Fruit fly (Drosophila melanogaster) whole organism, prepupa: ENCODE measurements around the gene CG31952.

Source experiments
- Blimp-1 ChIP-seq: fragments of 200-800 bp; sonication (Bioruptor generic); optimal IDR thresholded peaks from 3 replicates; lab custom pipeline; 2017; ENCODE audit warnings: missing biosample characterization, missing genetic modification characterization, mild to moderate bottlenecking, moderate library complexity, missing genetic modification reagents
- CG10631 ChIP-seq: fragments of 200-800 bp; sonication (Bioruptor generic); optimal IDR thresholded peaks from 2 replicates; lab custom pipeline; 2016; ENCODE audit warnings: missing biosample characterization, missing genetic modification characterization
- CG10669 ChIP-seq: fragments of 200-800 bp; sonication (Bioruptor generic); optimal IDR thresholded peaks from 3 replicates; lab custom pipeline; 2018; ENCODE audit warnings: missing biosample characterization, mild to moderate bottlenecking, missing genetic modification characterization, moderate library complexity
- CG11294 ChIP-seq: fragments of 200-800 bp; sonication (Bioruptor generic); IDR thresholded peaks from 2 replicates; pipeline ENCODE4 v1.3.6; 2022; ENCODE audit warnings: missing biosample characterization, missing genetic modification characterization
- CG11902 ChIP-seq: fragments of 200-800 bp; sonication (Bioruptor generic); optimal IDR thresholded peaks from 3 replicates; lab custom pipeline; 2016; ENCODE audit warnings: missing biosample characterization, missing genetic modification characterization
- CG15336 ChIP-seq: fragments of 200-800 bp; sonication (Bioruptor generic); IDR thresholded peaks from 2 replicates; pipeline ENCODE4 v1.3.6; 2022; ENCODE audit warnings: missing biosample characterization, missing genetic modification characterization
- CG1621 ChIP-seq: fragments of 200-800 bp; sonication (Bioruptor generic); optimal IDR thresholded peaks from 3 replicates; lab custom pipeline; 2018; ENCODE audit warnings: missing biosample characterization, mild to moderate bottlenecking, missing genetic modification characterization
- CG16779 ChIP-seq: fragments of 200-800 bp; sonication (Bioruptor generic); optimal IDR thresholded peaks from 3 replicates; lab custom pipeline; 2017; ENCODE audit warnings: missing biosample characterization, mild to moderate bottlenecking, missing genetic modification characterization
- CG31627 ChIP-seq: fragments of 200-800 bp; sonication (Bioruptor generic); optimal IDR thresholded peaks from 3 replicates; lab custom pipeline; 2016; ENCODE audit warnings: missing biosample characterization, missing genetic modification characterization
- CG32006 ChIP-seq: fragments of 200-800 bp; sonication (Bioruptor generic); optimal IDR thresholded peaks from 3 replicates; lab custom pipeline; 2017; ENCODE audit warnings: missing biosample characterization, mild to moderate bottlenecking, missing genetic modification characterization
- CG34406 ChIP-seq: fragments of 200-800 bp; sonication (Bioruptor generic); optimal IDR thresholded peaks from 3 replicates; lab custom pipeline; 2016; ENCODE audit warnings: missing biosample characterization, missing genetic modification characterization
- CG3919 ChIP-seq: fragments of 200-800 bp; sonication (Bioruptor generic); optimal IDR thresholded peaks from 3 replicates; lab custom pipeline; 2016; ENCODE audit warnings: missing biosample characterization, missing genetic modification characterization
- CG4318 ChIP-seq: fragments of 200-800 bp; sonication (Bioruptor generic); optimal IDR thresholded peaks from 3 replicates; lab custom pipeline; 2017; ENCODE audit warnings: missing biosample characterization, mild to moderate bottlenecking, missing genetic modification characterization
- CG6163 ChIP-seq: fragments of 200-800 bp; sonication (Bioruptor generic); IDR thresholded peaks from 3 replicates; pipeline ENCODE4 v1.3.6; 2022; ENCODE audit warnings: missing biosample characterization, missing genetic modification characterization
- CG6276 ChIP-seq: fragments of 200-800 bp; sonication (Bioruptor generic); optimal IDR thresholded peaks from 2 replicates; lab custom pipeline; 2017; ENCODE audit warnings: missing biosample characterization, mild to moderate bottlenecking, missing genetic modification characterization
- CG6792 ChIP-seq: fragments of 200-800 bp; sonication (Bioruptor generic); optimal IDR thresholded peaks from 3 replicates; lab custom pipeline; 2016; ENCODE audit warnings: missing biosample characterization, missing genetic modification characterization
- CG6808 ChIP-seq: fragments of 200-800 bp; sonication (Bioruptor generic); optimal IDR thresholded peaks from 3 replicates; lab custom pipeline; 2017; ENCODE audit warnings: missing biosample characterization, missing genetic modification characterization, mild to moderate bottlenecking, moderate library complexity, missing genetic modification reagents
- CG6854 ChIP-seq: fragments of 200-800 bp; sonication (Bioruptor generic); optimal IDR thresholded peaks from 2 replicates; lab custom pipeline; 2017; ENCODE audit warnings: missing biosample characterization, mild to moderate bottlenecking, missing genetic modification characterization
- CG7368 ChIP-seq: fragments of 200-800 bp; sonication (Bioruptor generic); optimal IDR thresholded peaks from 3 replicates; lab custom pipeline; 2016; ENCODE audit warnings: missing biosample characterization, missing genetic modification characterization
- CG8319 ChIP-seq: fragments of 200-800 bp; sonication (Bioruptor generic); optimal IDR thresholded peaks from 3 replicates; lab custom pipeline; 2016; ENCODE audit warnings: missing biosample characterization, missing genetic modification characterization
- CG9139 ChIP-seq: fragments of 200-800 bp; sonication (Bioruptor generic); optimal IDR thresholded peaks from 3 replicates; lab custom pipeline; 2017; ENCODE audit warnings: missing biosample characterization, mild to moderate bottlenecking, missing genetic modification characterization
- Eip75B ChIP-seq: fragments of 200-800 bp; sonication (Bioruptor generic); optimal IDR thresholded peaks from 3 replicates; lab custom pipeline; 2016; ENCODE audit warnings: missing biosample characterization, missing genetic modification characterization
- Eip93F ChIP-seq: fragments of 200-800 bp; sonication (Bioruptor generic); optimal IDR thresholded peaks from 2 replicates; lab custom pipeline; 2016; ENCODE audit warnings: missing biosample characterization, mild to moderate bottlenecking, missing genetic modification characterization
- Ets96B ChIP-seq: fragments of 200-800 bp; optimal IDR thresholded peaks from 2 replicates; lab custom pipeline; 2019; ENCODE audit warnings: missing biosample characterization, mild to moderate bottlenecking, missing genetic modification characterization, moderate library complexity
- Gug ChIP-seq: fragments of 200-800 bp; sonication (Bioruptor generic); IDR thresholded peaks from 2 replicates; pipeline ENCODE4 v1.3.6; 2022; ENCODE audit warnings: missing biosample characterization, missing genetic modification characterization
- Hr38 ChIP-seq: sonication (Bioruptor generic); optimal IDR thresholded peaks from 2 replicates; lab custom pipeline; 2016; ENCODE audit warnings: missing biosample characterization, missing genetic modification characterization
- Hr39 ChIP-seq: fragments of 200-800 bp; sonication (Bioruptor generic); optimal IDR thresholded peaks from 2 replicates; lab custom pipeline; 2016; ENCODE audit warnings: missing biosample characterization, missing genetic modification characterization
- Hr4 ChIP-seq: fragments of 200-800 bp; sonication (Bioruptor generic); optimal IDR thresholded peaks from 3 replicates; lab custom pipeline; 2016; ENCODE audit warnings: missing biosample characterization, missing genetic modification characterization
- Lpt ChIP-seq: fragments of 200-800 bp; sonication (Bioruptor generic); optimal IDR thresholded peaks from 3 replicates; lab custom pipeline; 2016; ENCODE audit warnings: missing biosample characterization, missing genetic modification characterization
- Met ChIP-seq: fragments of 200-800 bp; sonication (Bioruptor generic); optimal IDR thresholded peaks from 3 replicates; lab custom pipeline; 2016; ENCODE audit warnings: missing biosample characterization, missing genetic modification characterization
- OdsH ChIP-seq: fragments of 200-800 bp; sonication (Bioruptor generic); optimal IDR thresholded peaks from 3 replicates; lab custom pipeline; 2016; ENCODE audit warnings: missing biosample characterization, missing genetic modification characterization
- Smox ChIP-seq: fragments of 200-800 bp; sonication (Bioruptor generic); optimal IDR thresholded peaks from 3 replicates; lab custom pipeline; 2016; ENCODE audit warnings: missing biosample characterization, missing genetic modification characterization
- Sox102F ChIP-seq: fragments of 200-800 bp; sonication (Bioruptor generic); optimal IDR thresholded peaks from 2 replicates; lab custom pipeline; 2016; ENCODE audit warnings: missing biosample characterization, mild to moderate bottlenecking, missing genetic modification characterization
- Sox15 ChIP-seq: fragments of 200-800 bp; sonication (Bioruptor generic); optimal IDR thresholded peaks from 3 replicates; lab custom pipeline; 2016; ENCODE audit warnings: missing biosample characterization, missing genetic modification characterization
- achi ChIP-seq: fragments of 200-800 bp; sonication (Bioruptor generic); optimal IDR thresholded peaks from 3 replicates; lab custom pipeline; 2016; ENCODE audit warnings: missing biosample characterization, missing genetic modification characterization
- dsx ChIP-seq: fragments of 200-800 bp; optimal IDR thresholded peaks from 3 replicates; lab custom pipeline; 2019; ENCODE audit warnings: missing biosample characterization, mild to moderate bottlenecking, missing genetic modification characterization, moderate library complexity; ENCODE audit not compliant: poor library complexity, severe bottlenecking
- eg ChIP-seq: fragments of 200-800 bp; sonication (Bioruptor generic); IDR thresholded peaks from 3 replicates; pipeline ENCODE4 v1.3.6; 2022; ENCODE audit warnings: missing biosample characterization, missing genetic modification characterization
- fd85E ChIP-seq: fragments of 200-800 bp; sonication (Bioruptor generic); optimal IDR thresholded peaks from 3 replicates; lab custom pipeline; 2016; ENCODE audit warnings: missing biosample characterization, missing genetic modification characterization
- lz ChIP-seq: fragments of 200-800 bp; sonication (Bioruptor generic); optimal IDR thresholded peaks from 3 replicates; lab custom pipeline; 2016; ENCODE audit warnings: missing biosample characterization, missing genetic modification characterization
- net ChIP-seq: fragments of 200-800 bp; sonication (Bioruptor generic); optimal IDR thresholded peaks from 3 replicates; lab custom pipeline; 2016; ENCODE audit warnings: missing biosample characterization, missing genetic modification characterization
- pdm3 ChIP-seq: fragments of 200-800 bp; sonication (Bioruptor generic); optimal IDR thresholded peaks from 3 replicates; lab custom pipeline; 2016; ENCODE audit warnings: missing biosample characterization, missing genetic modification characterization
- salr ChIP-seq, 2 experiments: fragments of 200-800 bp; sonication (Bioruptor generic); optimal IDR thresholded peaks; 3 replicates each; lab custom pipeline; 2016 to 2018; ENCODE audit warnings: missing biosample characterization in 2 of 2, missing genetic modification characterization in 2 of 2, mild to moderate bottlenecking in 1 of 2
- spab ChIP-seq: fragments of 200-800 bp; sonication (Bioruptor generic); optimal IDR thresholded peaks from 2 replicates; lab custom pipeline; 2017; ENCODE audit warnings: missing biosample characterization, mild to moderate bottlenecking, missing genetic modification characterization, missing genetic modification reagents
- ss ChIP-seq, 2 experiments: fragments of 200-800 bp; sonication (Bioruptor generic); optimal IDR thresholded peaks; 2 replicates in 1 of 2; 3 replicates in 1 of 2; lab custom pipeline; 2017 to 2018; ENCODE audit warnings: mild to moderate bottlenecking in 2 of 2, missing biosample characterization in 2 of 2, missing genetic modification characterization in 2 of 2, moderate library complexity in 1 of 2
- svp ChIP-seq: fragments of 200-800 bp; sonication (Bioruptor generic); peaks from one replicate; lab custom pipeline; 2016; ENCODE audit warnings: missing biosample characterization, missing genetic modification characterization
- topi ChIP-seq: fragments of 200-800 bp; sonication (Bioruptor generic); optimal IDR thresholded peaks from 3 replicates; lab custom pipeline; 2016; ENCODE audit warnings: missing biosample characterization, missing genetic modification characterization
- vri ChIP-seq: fragments of 200-800 bp; sonication (Bioruptor generic); optimal IDR thresholded peaks from 3 replicates; lab custom pipeline; 2016; ENCODE audit warnings: missing biosample characterization, mild to moderate bottlenecking, missing genetic modification characterization

CG31952 gene

DNA sequence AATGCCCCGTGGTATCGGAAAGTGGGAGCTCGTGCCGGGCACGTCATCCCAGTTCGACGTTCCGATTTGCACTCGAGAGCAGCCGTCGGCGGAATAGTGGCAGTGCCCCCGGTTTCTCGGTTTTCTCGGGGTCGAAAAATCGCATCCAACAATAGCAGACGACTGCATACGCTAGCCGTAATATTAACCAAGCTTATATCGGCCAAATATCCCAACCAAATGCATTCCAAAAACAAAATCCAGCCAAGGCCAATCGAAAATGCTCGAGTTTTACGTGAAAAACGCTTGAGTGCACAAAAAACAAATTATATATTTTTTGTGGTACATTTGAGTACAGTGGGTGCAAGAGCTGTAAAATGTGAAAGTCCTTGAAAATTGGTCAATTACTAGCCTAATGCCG lies 45.2 kb upstream of the CG31952 start (continued):
- TF ChIP-seq eg (no peak; the same call in 1 of the 3 replicates), Sox102F (no peak), Hr38 (no peak), CG34406 (GFP tag; lab: Kevin White, UChicago) (no peak), svp (peak; percentile 19), Ets96B (peak; percentile 20), topi (GFP tag; lab: Kevin White, UChicago) (no peak), Eip75B (GFP tag; lab: Kevin White, UChicago) (peak; percentile 0), Sox15 (no peak), CG4318 (GFP tag; lab: Kevin White, UChicago) (peak; percentile 32), pdm3 (GFP tag; lab: Kevin White, UChicago) (no peak), CG6808 (GFP tag; lab: Kevin White, UChicago) (no peak), dsx (GFP tag; lab: Kevin White, UChicago) (no peak), CG11294 (peak; percentile 53; the same call in 1 of the 2 replicates), CG8319 (GFP tag; lab: Kevin White, UChicago) (no peak), salr (GFP tag; optimal IDR thresholded peaks at IDR 0.05; lab: Kevin White, UChicago) (no peak), CG6792 (GFP tag; lab: Kevin White, UChicago) (no peak), CG6163 (peak; percentile 62), CG7368 (GFP tag; lab: Kevin White, UChicago) (no peak)

DNA sequence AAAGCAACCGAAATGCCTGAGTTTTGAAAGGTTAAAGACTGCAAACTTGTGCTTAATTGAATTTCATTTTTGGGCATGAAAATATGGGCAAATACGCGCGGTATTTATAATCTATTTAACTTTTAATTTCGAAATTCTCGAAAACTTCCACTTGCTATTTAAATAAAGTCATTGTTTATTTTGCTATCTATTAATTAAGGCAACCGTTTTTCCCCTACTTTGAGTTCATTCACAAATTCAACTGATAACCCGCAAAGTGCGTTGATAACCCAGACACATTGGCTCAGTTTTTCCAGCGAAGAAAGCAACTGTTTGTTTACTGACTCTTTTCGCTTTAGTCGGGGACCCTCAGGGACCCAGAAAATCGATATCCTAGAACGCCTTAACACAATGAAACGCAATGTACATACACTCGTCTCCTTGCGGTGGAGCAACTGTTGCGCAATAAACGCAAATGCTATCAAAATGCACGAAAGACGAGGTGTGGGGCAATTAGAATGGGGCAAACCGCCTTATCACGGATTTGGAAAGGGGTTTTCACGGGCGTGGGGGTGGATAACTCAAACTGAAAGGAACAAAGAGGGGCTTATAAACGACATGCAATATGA lies 44.6 kb upstream of the CG31952 start:
- peak; percentile 36 for TF ChIP-seq Eip93F (GFP tag; lab: Kevin White, UChicago)
- no peak for TF ChIP-seq CG10631 (GFP tag; lab: Kevin White, UChicago)
- no peak for TF ChIP-seq Blimp-1 (GFP tag; lab: Kevin White, UChicago)
- TF ChIP-seq Lpt (GFP tag; lab: Kevin White, UChicago), result no peak
- peak; percentile 91 for TF ChIP-seq vri (GFP tag; lab: Kevin White, UChicago)
- TF ChIP-seq lz, result no peak
- TF ChIP-seq svp, result peak; percentile 65
- TF ChIP-seq CG32006 (GFP tag; lab: Kevin White, UChicago), result peak; percentile 24
- TF ChIP-seq CG8319 (GFP tag; lab: Kevin White, UChicago), result no peak

DNA sequence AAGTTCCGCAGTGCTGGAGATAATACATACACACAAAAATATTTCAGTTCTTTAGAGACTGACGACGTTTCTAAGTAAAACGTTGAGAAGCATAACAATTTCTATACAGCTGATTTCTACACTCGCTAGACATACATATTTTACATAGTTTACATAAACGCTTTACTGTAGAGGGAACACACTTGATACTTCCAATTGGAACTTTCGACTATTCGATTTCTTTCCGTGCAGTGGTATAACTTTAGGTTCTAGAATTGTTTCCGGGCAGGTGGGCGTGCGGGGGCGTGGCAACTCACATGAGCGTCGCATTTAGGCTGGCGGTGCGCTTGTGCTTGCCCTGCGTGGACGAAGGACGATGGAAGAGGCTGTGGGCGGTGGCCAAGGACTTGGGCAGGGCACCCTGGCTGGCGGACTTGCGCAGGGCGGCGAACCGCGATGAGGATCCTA lies 44.0 kb upstream of the CG31952 start:
- TF ChIP-seq CG4318 (GFP tag; lab: Kevin White, UChicago) (peak; percentile 17), net (peak; percentile 24), Hr39 (GFP tag; lab: Kevin White, UChicago) (peak; percentile 18), CG16779 (tag; lab: Kevin White, UChicago) (no peak), Smox (no peak), Hr38 (no peak), fd85E (GFP tag; lab: Kevin White, UChicago) (no peak), Sox102F (peak; percentile 1), CG9139 (no peak), Met (no peak), CG8319 (GFP tag; lab: Kevin White, UChicago) (no peak), spab (GFP tag; lab: Kevin White, UChicago) (no peak), achi (peak; percentile 13), vri (GFP tag; lab: Kevin White, UChicago) (no peak), OdsH (GFP tag; lab: Kevin White, UChicago) (peak; percentile 39), CG6854 (GFP tag; lab: Kevin White, UChicago) (no peak), CG15336 (GFP tag; lab: Robert Waterston, UW) (peak; percentile 60), Gug (peak; percentile 26; the same call in 1 of the 2 replicates), eg (peak; percentile 69), ss (GFP tag; optimal IDR thresholded peaks at IDR 0.05; lab: Kevin White, UChicago) (no peak), CG6276 (peak; percentile 41), Eip93F (GFP tag; lab: Kevin White, UChicago) (no peak), CG31627 (GFP tag; lab: Kevin White, UChicago) (peak; percentile 40), Hr4 (GFP tag; lab: Kevin White, UChicago) (peak; percentile 46), topi (GFP tag; lab: Kevin White, UChicago) (peak; percentile 16), CG10631 (GFP tag; lab: Kevin White, UChicago) (peak; percentile 36), salr (GFP tag; optimal IDR thresholded peaks at IDR 0.05; lab: Kevin White, UChicago) (no peak), CG3919 (peak; percentile 21), CG1621 (no peak), svp (peak; percentile 71), CG11902 (no peak), CG10669 (no peak)
